Fruit fly (Drosophila melanogaster) Kc167 (cell line): ENCODE results near the gene Pdp.

Source experiments
- Myc ChIP-seq: fragments of >200 bp; optimal IDR thresholded peaks from 2 replicates; lab custom pipeline; 2017; ENCODE audit warnings: missing external identifiers
- Sin3A ChIP-seq: fragments of >200 bp; optimal IDR thresholded peaks from 2 replicates; lab custom pipeline; 2018; ENCODE audit warnings: missing external identifiers
- h ChIP-seq: fragments of >200 bp; optimal IDR thresholded peaks from 3 replicates; lab custom pipeline; 2018; ENCODE audit warnings: missing external identifiers
- insv ChIP-seq: fragments of >200 bp; optimal IDR thresholded peaks from 3 replicates; lab custom pipeline; 2018; ENCODE audit warnings: missing external identifiers
- psq ChIP-seq: fragments of >200 bp; optimal IDR thresholded peaks from 2 replicates; lab custom pipeline; 2017; ENCODE audit warnings: missing external identifiers

- TF ChIP-seq insv (lab: Kevin White, UChicago), result no peak
- TF ChIP-seq Sin3A (lab: Kevin White, UChicago), result no peak
- no peak for TF ChIP-seq psq (lab: Kevin White, UChicago)
- TF ChIP-seq Myc, result no peak
- TF ChIP-seq h, result no peak
These were observed 38.3 kb downstream of the Pdp start for dm6 chrX:7696165-7696564.
